Worm (Caenorhabditis elegans) whole organism, midembryonic: ENCODE measurements around the gene pup-2.

Experiments used
- T22C8.4 ChIP-seq: fragments of 200-800 bp; sonication (Bioruptor generic); IDR thresholded peaks from 2 replicates; pipeline ENCODE4 v1.3.6; 2022; ENCODE audit warnings: missing genetic modification characterization, missing compliant biosample characterization
- cog-1 ChIP-seq: sonication (generic microtip); optimal IDR thresholded peaks from 2 replicates; lab custom pipeline; 2016; ENCODE audit warnings: missing genetic modification characterization, missing compliant biosample characterization
- flt-1 ChIP-seq: fragments of 200-800 bp; sonication (Bioruptor generic); IDR thresholded peaks from 2 replicates; pipeline ENCODE4 v1.3.6; 2022; ENCODE audit warnings: missing genetic modification characterization, missing compliant biosample characterization
- klf-2 ChIP-seq: fragments of 200-800 bp; sonication (Bioruptor generic); conservative IDR thresholded peaks from 2 replicates; pipeline ENCODE4 v1.3.6; 2022; ENCODE audit warnings: missing genetic modification reagents, missing genetic modification characterization, missing compliant biosample characterization
- med-1 ChIP-seq: sonication (generic microtip); optimal IDR thresholded peaks from 2 replicates; lab custom pipeline; 2017; ENCODE audit warnings: missing genetic modification characterization, mild to moderate bottlenecking, missing compliant biosample characterization, antibody characterized with exemption, missing genetic modification reagents; ENCODE audit not compliant: insufficient read depth
- ref-1 ChIP-seq: fragments of 200-800 bp; sonication (Bioruptor generic); conservative IDR thresholded peaks from 2 replicates; pipeline ENCODE4 v1.3.6; 2022; ENCODE audit warnings: missing genetic modification reagents, missing genetic modification characterization, missing compliant biosample characterization
- tab-1 ChIP-seq: fragments of 200-800 bp; sonication (Bioruptor generic); IDR thresholded peaks from 2 replicates; pipeline ENCODE4 v1.3.6; 2022; ENCODE audit warnings: missing genetic modification characterization, missing compliant biosample characterization
- ztf-23 ChIP-seq: fragments of 200-800 bp; sonication (Bioruptor generic); IDR thresholded peaks from 2 replicates; pipeline ENCODE4 v1.3.6; 2022; ENCODE audit warnings: missing genetic modification reagents, missing genetic modification characterization, missing compliant biosample characterization
- ztf-29 ChIP-seq: fragments of 200-800 bp; sonication (Bioruptor generic); IDR thresholded peaks from 2 replicates; pipeline ENCODE4 v1.3.6; 2022; ENCODE audit warnings: missing genetic modification reagents, missing genetic modification characterization, missing compliant biosample characterization

pup-2 gene

ce11 chrIII:5147445-5147844, 38.3 kb upstream of the pup-2 start:
- no peak for TF ChIP-seq cog-1 (tag; lab: Kevin White, UChicago)
- TF ChIP-seq flt-1 (GFP tag; lab: Robert Waterston, UW) = no peak
- TF ChIP-seq ztf-23 (GFP tag; lab: Robert Waterston, UW) = no peak
- no peak for TF ChIP-seq T22C8.4 (GFP tag; lab: Robert Waterston, UW)
- no peak for TF ChIP-seq ztf-29 (GFP tag; lab: Robert Waterston, UW)
- no peak for TF ChIP-seq tab-1 (GFP tag; lab: Robert Waterston, UW)
- no peak for TF ChIP-seq ref-1 (GFP tag; lab: Robert Waterston, UW)
- TF ChIP-seq med-1 (GFP tag; lab: Kevin White, UChicago) = no peak
- no peak for TF ChIP-seq klf-2

ce11 chrIII:5149478-5149877, 36.2 kb upstream of the pup-2 start, which contains the start of gene Y54H5A.2:
Gene Y54H5A.2, minus strand, starts transcription at chrIII:5149578.
- no peak for TF ChIP-seq cog-1 (tag; lab: Kevin White, UChicago)
- TF ChIP-seq klf-2 = no peak
- no peak for TF ChIP-seq T22C8.4 (GFP tag; lab: Robert Waterston, UW)
- no peak for TF ChIP-seq tab-1 (GFP tag; lab: Robert Waterston, UW)
- TF ChIP-seq med-1 (GFP tag; lab: Kevin White, UChicago) = no peak
- no peak for TF ChIP-seq ztf-23 (GFP tag; lab: Robert Waterston, UW)
- TF ChIP-seq ref-1 (GFP tag; lab: Robert Waterston, UW) = no peak
- no peak for TF ChIP-seq ztf-29 (GFP tag; lab: Robert Waterston, UW)
- TF ChIP-seq flt-1 (GFP tag; lab: Robert Waterston, UW) = no peak

ce11 chrIII:5150012-5150411, 35.7 kb upstream of the pup-2 start:
- TF ChIP-seq ref-1 (GFP tag; lab: Robert Waterston, UW) (no peak), ztf-23 (GFP tag; lab: Robert Waterston, UW) (no peak), ztf-29 (GFP tag; lab: Robert Waterston, UW) (no peak), cog-1 (tag; lab: Kevin White, UChicago) (no peak), med-1 (GFP tag; lab: Kevin White, UChicago) (no peak), klf-2 (no peak), tab-1 (GFP tag; lab: Robert Waterston, UW) (no peak), T22C8.4 (GFP tag; lab: Robert Waterston, UW) (no peak), flt-1 (GFP tag; lab: Robert Waterston, UW) (no peak)

ce11 chrIII:5150980-5151379, 34.7 kb upstream of the pup-2 start:
- TF ChIP-seq T22C8.4 (GFP tag; lab: Robert Waterston, UW) (no peak), flt-1 (GFP tag; lab: Robert Waterston, UW) (no peak), ztf-23 (GFP tag; lab: Robert Waterston, UW) (no peak), ztf-29 (GFP tag; lab: Robert Waterston, UW) (no peak), cog-1 (tag; lab: Kevin White, UChicago) (no peak), tab-1 (GFP tag; lab: Robert Waterston, UW) (no peak), ref-1 (GFP tag; lab: Robert Waterston, UW) (no peak), klf-2 (no peak), med-1 (GFP tag; lab: Kevin White, UChicago) (no peak)

- TF ChIP-seq ref-1 (GFP tag; lab: Robert Waterston, UW) (no peak), tab-1 (GFP tag; lab: Robert Waterston, UW) (no peak), med-1 (GFP tag; lab: Kevin White, UChicago) (no peak), klf-2 (no peak), cog-1 (tag; lab: Kevin White, UChicago) (peak; percentile 2), flt-1 (GFP tag; lab: Robert Waterston, UW) (no peak), ztf-29 (GFP tag; lab: Robert Waterston, UW) (no peak), T22C8.4 (GFP tag; lab: Robert Waterston, UW) (no peak), ztf-23 (GFP tag; lab: Robert Waterston, UW) (peak; percentile 36; the same call in 1 of the 2 replicates)
Observed at ce11 chrIII:5153137-5153536, 32.6 kb upstream of the pup-2 start, which contains the start of the genes rbm-42 and grwd-1. Gene rbm-42, minus strand, starts transcription at chrIII:5153229. Gene grwd-1, plus strand, starts transcription at chrIII:5153464.

ce11 chrIII:5155393-5155792, 30.3 kb upstream of the pup-2 start:
- no peak for TF ChIP-seq T22C8.4 (GFP tag; lab: Robert Waterston, UW)
- TF ChIP-seq klf-2 = no peak
- no peak for TF ChIP-seq med-1 (GFP tag; lab: Kevin White, UChicago)
- no peak for TF ChIP-seq ztf-23 (GFP tag; lab: Robert Waterston, UW)
- no peak for TF ChIP-seq ztf-29 (GFP tag; lab: Robert Waterston, UW)
- no peak for TF ChIP-seq flt-1 (GFP tag; lab: Robert Waterston, UW)
- TF ChIP-seq ref-1 (GFP tag; lab: Robert Waterston, UW) = no peak
- no peak for TF ChIP-seq tab-1 (GFP tag; lab: Robert Waterston, UW)
- no peak for TF ChIP-seq cog-1 (tag; lab: Kevin White, UChicago)

ce11 chrIII:5158674-5159073, 27.0 kb upstream of the pup-2 start, which contains the start of gene oxy-4:
Gene oxy-4, minus strand, starts transcription at chrIII:5158774.
- TF ChIP-seq cog-1 (tag; lab: Kevin White, UChicago) (no peak), ref-1 (GFP tag; lab: Robert Waterston, UW) (no peak), klf-2 (no peak), ztf-29 (GFP tag; lab: Robert Waterston, UW) (no peak), ztf-23 (GFP tag; lab: Robert Waterston, UW) (no peak), med-1 (GFP tag; lab: Kevin White, UChicago) (no peak), tab-1 (GFP tag; lab: Robert Waterston, UW) (no peak), flt-1 (GFP tag; lab: Robert Waterston, UW) (no peak), T22C8.4 (GFP tag; lab: Robert Waterston, UW) (no peak)

ce11 chrIII:5159505-5159904, 26.2 kb upstream of the pup-2 start, which contains the start of gene T10F2.5:
Gene T10F2.5, minus strand, starts transcription at chrIII:5159605.
- no peak for TF ChIP-seq klf-2
- TF ChIP-seq tab-1 (GFP tag; lab: Robert Waterston, UW) = no peak
- no peak for TF ChIP-seq T22C8.4 (GFP tag; lab: Robert Waterston, UW)
- TF ChIP-seq ztf-29 (GFP tag; lab: Robert Waterston, UW) = no peak
- TF ChIP-seq ztf-23 (GFP tag; lab: Robert Waterston, UW) = no peak
- no peak for TF ChIP-seq cog-1 (tag; lab: Kevin White, UChicago)
- TF ChIP-seq flt-1 (GFP tag; lab: Robert Waterston, UW) = no peak
- no peak for TF ChIP-seq ref-1 (GFP tag; lab: Robert Waterston, UW)
- TF ChIP-seq med-1 (GFP tag; lab: Kevin White, UChicago) = no peak
